Fruit fly (Drosophila melanogaster) whole organism, adult: ENCODE measurements around the gene ng4.

Experiments used
- CG11617 ChIP-seq: fragments of 200-800 bp; sonication (Bioruptor generic); optimal IDR thresholded peaks from 2 replicates; lab custom pipeline; 2017; ENCODE audit warnings: mild to moderate bottlenecking, missing biosample characterization, missing genetic modification reagents, missing genetic modification characterization
- CG12768 ChIP-seq: fragments of 200-800 bp; sonication (Bioruptor generic); optimal IDR thresholded peaks from 2 replicates; lab custom pipeline; 2017; ENCODE audit warnings: missing biosample characterization, missing genetic modification characterization, mild to moderate bottlenecking, moderate library complexity, missing genetic modification reagents
- CG14711 ChIP-seq: fragments of 200-800 bp; sonication (Bioruptor generic); optimal IDR thresholded peaks from 2 replicates; lab custom pipeline; 2018; ENCODE audit warnings: missing biosample characterization, mild to moderate bottlenecking, missing genetic modification characterization, moderate library complexity
- CG1620 ChIP-seq: fragments of 200-800 bp; sonication (Bioruptor generic); optimal IDR thresholded peaks from 2 replicates; lab custom pipeline; 2016; ENCODE audit warnings: missing biosample characterization, missing genetic modification characterization
- CG33017 ChIP-seq: fragments of 200-800 bp; sonication (Bioruptor generic); optimal IDR thresholded peaks from 2 replicates; lab custom pipeline; 2018; ENCODE audit warnings: missing biosample characterization, mild to moderate bottlenecking, missing genetic modification characterization, moderate library complexity
- CG5204 ChIP-seq: fragments of 200-800 bp; sonication (Bioruptor generic); optimal IDR thresholded peaks from 2 replicates; lab custom pipeline; 2016; ENCODE audit warnings: missing biosample characterization, missing genetic modification characterization
- CG7045 ChIP-seq: fragments of 200-800 bp; sonication (Bioruptor generic); optimal IDR thresholded peaks from 2 replicates; lab custom pipeline; 2017; ENCODE audit warnings: missing biosample characterization, mild to moderate bottlenecking, missing genetic modification characterization
- CG7101 ChIP-seq: fragments of 200-800 bp; sonication (Bioruptor generic); optimal IDR thresholded peaks from 2 replicates; lab custom pipeline; 2018; ENCODE audit warnings: missing biosample characterization, mild to moderate bottlenecking, missing genetic modification characterization, moderate library complexity
- Clk ChIP-seq: fragments of 200-800 bp; sonication (Bioruptor generic); optimal IDR thresholded peaks from 2 replicates; lab custom pipeline; 2017; ENCODE audit warnings: missing biosample characterization, missing genetic modification characterization
- Crg-1 ChIP-seq: fragments of 200-800 bp; sonication (Bioruptor generic); optimal IDR thresholded peaks from 2 replicates; lab custom pipeline; 2016; ENCODE audit warnings: missing biosample characterization, missing genetic modification characterization
- Hr96 ChIP-seq: fragments of 200-800 bp; sonication (Bioruptor generic); optimal IDR thresholded peaks from 2 replicates; lab custom pipeline; 2016; ENCODE audit warnings: missing biosample characterization, missing genetic modification characterization
- Mnt ChIP-seq: fragments of 200-800 bp; sonication (Bioruptor generic); optimal IDR thresholded peaks from 2 replicates; lab custom pipeline; 2016; ENCODE audit warnings: missing biosample characterization, mild to moderate bottlenecking, missing genetic modification characterization
- bab1 ChIP-seq: fragments of 200-800 bp; sonication (Bioruptor generic); optimal IDR thresholded peaks from 3 replicates; lab custom pipeline; 2019; ENCODE audit warnings: missing biosample characterization, mild to moderate bottlenecking, missing genetic modification characterization, moderate library complexity
- cic ChIP-seq: fragments of 200-800 bp; sonication (Bioruptor generic); optimal IDR thresholded peaks from 2 replicates; lab custom pipeline; 2017; ENCODE audit warnings: missing biosample characterization, mild to moderate bottlenecking, missing genetic modification characterization, moderate library complexity
- cnc ChIP-seq, 2 experiments: fragments of >200 bp; optimal IDR thresholded peaks; 2 replicates each; lab custom pipeline; 2017
- kay ChIP-seq: fragments of 200-800 bp; sonication (Bioruptor generic); peaks from one replicate; lab custom pipeline; 2016; ENCODE audit warnings: missing biosample characterization, missing genetic modification characterization, borderline replicate concordance
- ovo ChIP-seq: fragments of 200-800 bp; sonication (Bioruptor generic); optimal IDR thresholded peaks from 2 replicates; lab custom pipeline; 2016; ENCODE audit warnings: missing biosample characterization, missing genetic modification characterization
- pad ChIP-seq: fragments of 200-800 bp; sonication (Bioruptor generic); optimal IDR thresholded peaks from 3 replicates; lab custom pipeline; 2017; ENCODE audit warnings: missing biosample characterization, missing genetic modification characterization, mild to moderate bottlenecking, moderate library complexity, missing genetic modification reagents
- tj ChIP-seq: fragments of 200-800 bp; sonication (Bioruptor generic); optimal IDR thresholded peaks from 3 replicates; lab custom pipeline; 2017; ENCODE audit warnings: missing biosample characterization, mild to moderate bottlenecking, missing genetic modification characterization, moderate library complexity
- toe ChIP-seq: fragments of 200-800 bp; sonication (Bioruptor generic); optimal IDR thresholded peaks from 2 replicates; lab custom pipeline; 2016; ENCODE audit warnings: missing biosample characterization, missing genetic modification characterization

ng4 gene

dm6 chrX:3265828-3266227 lies 21.8 kb upstream of the ng4 start:
- TF ChIP-seq cnc (optimal IDR thresholded peaks at IDR 0.05; lab: Kevin White, UChicago) (no peak), pad (no peak), CG5204 (no peak), Clk (no peak), CG1620 (no peak), CG7045 (peak; percentile 38), CG7101 (tag; lab: Kevin White, UChicago) (peak; percentile 10), CG33017 (peak; percentile 42), tj (GFP tag; lab: Kevin White, UChicago) (peak; percentile 48), Hr96 (peak; percentile 54), kay (GFP tag; lab: Kevin White, UChicago) (peak; percentile 47), CG14711 (tag; lab: Kevin White, UChicago) (peak; percentile 1), CG11617 (GFP tag; lab: Kevin White, UChicago) (peak; percentile 64), cic (GFP tag; lab: Kevin White, UChicago) (peak; percentile 50), Mnt (peak; percentile 1), CG12768 (peak; percentile 31)

dm6 chrX:3260536-3260935 lies 16.5 kb upstream of the ng4 start:
- TF ChIP-seq CG12768 (no peak), cnc (optimal IDR thresholded peaks at IDR 0.05; lab: Kevin White, UChicago) (no peak), Hr96 (no peak), CG1620 (no peak), ovo (GFP tag; lab: Kevin White, UChicago) (no peak), CG14711 (tag; lab: Kevin White, UChicago) (no peak), kay (GFP tag; lab: Kevin White, UChicago) (no peak), CG11617 (GFP tag; lab: Kevin White, UChicago) (no peak), pad (no peak), bab1 (GFP tag; lab: Kevin White, UChicago) (no peak), Mnt (no peak), CG7045 (no peak), CG33017 (no peak), Clk (no peak), tj (GFP tag; lab: Kevin White, UChicago) (no peak), cic (GFP tag; lab: Kevin White, UChicago) (no peak), CG5204 (no peak)

- TF ChIP-seq pad (peak; percentile 73), CG11617 (GFP tag; lab: Kevin White, UChicago) (peak; percentile 91), CG7045 (peak; percentile 86), toe (GFP tag; lab: Kevin White, UChicago) (peak; percentile 57), bab1 (GFP tag; lab: Kevin White, UChicago) (peak; percentile 1), cnc (optimal IDR thresholded peaks at IDR 0.05; lab: Kevin White, UChicago) (no peak), Crg-1 (GFP tag; lab: Kevin White, UChicago) (peak; percentile 42), CG1620 (peak; percentile 57), tj (GFP tag; lab: Kevin White, UChicago) (peak; percentile 70), Clk (peak; percentile 72), Mnt (peak; percentile 67), cic (GFP tag; lab: Kevin White, UChicago) (no peak), CG7101 (tag; lab: Kevin White, UChicago) (peak; percentile 85), Hr96 (peak; percentile 72), kay (GFP tag; lab: Kevin White, UChicago) (peak; percentile 44), CG33017 (peak; percentile 80), ovo (GFP tag; lab: Kevin White, UChicago) (peak; percentile 19), CG14711 (tag; lab: Kevin White, UChicago) (peak; percentile 78), CG12768 (peak; percentile 80), CG5204 (peak; percentile 89)
Observed at dm6 chrX:3255569-3256309, 11.7 kb upstream of the ng4 start.

dm6 chrX:3249789-3250188 lies 5.8 kb upstream of the ng4 start, which contains the start of gene Sgs4:
Gene Sgs4, plus strand, starts transcription at chrX:3250089.
- TF ChIP-seq toe (GFP tag; lab: Kevin White, UChicago), result no peak
- no peak for TF ChIP-seq cic (GFP tag; lab: Kevin White, UChicago)
- no peak for TF ChIP-seq CG11617 (GFP tag; lab: Kevin White, UChicago)
- no peak for TF ChIP-seq CG33017
- TF ChIP-seq ovo (GFP tag; lab: Kevin White, UChicago), result no peak
- TF ChIP-seq pad, result no peak
- no peak for TF ChIP-seq Clk
- TF ChIP-seq tj (GFP tag; lab: Kevin White, UChicago), result no peak
- TF ChIP-seq CG7101 (tag; lab: Kevin White, UChicago), result no peak
- TF ChIP-seq cnc (optimal IDR thresholded peaks at IDR 0.05; lab: Kevin White, UChicago), result no peak
- no peak for TF ChIP-seq CG12768
- TF ChIP-seq CG1620, result no peak
- no peak for TF ChIP-seq CG7045

dm6 chrX:3249189-3249588 lies 5.2 kb upstream of the ng4 start, which contains the start of gene Pig1:
Gene Pig1, minus strand, starts transcription at chrX:3249289.
- TF ChIP-seq cic (GFP tag; lab: Kevin White, UChicago) (no peak), CG5204 (no peak), CG12768 (no peak)

- TF ChIP-seq CG11617 (GFP tag; lab: Kevin White, UChicago) (no peak), ovo (GFP tag; lab: Kevin White, UChicago) (no peak), CG5204 (no peak)
Observed at dm6 chrX:3241984-3242462, 2.0 kb downstream of the ng4 start, which contains the start of the genes ng3 and ng1. Gene ng3, minus strand, starts transcription at chrX:3242084. Gene ng1, plus strand, starts transcription at chrX:3242412.
